Fruit fly (Drosophila melanogaster): ENCODE data around the gene CG10237.

The CG10237 gene

dm6 chr2L:19480406-19481334, 38.1 kb upstream of the CG10237 start (continued):
- TF ChIP-seq chinmo (GFP tag; IDR thresholded peaks at IDR 0.05; ENCODE audit: partially characterized antibody) (0 out of 4 replicates have a peak, but pooled peaks have one; percentile 15), eve (GFP tag; optimal IDR thresholded peaks at IDR 0.05) (no peak), bab2 (GFP tag; optimal IDR thresholded peaks at IDR 0.05) (no peak), ERR (GFP tag; optimal IDR thresholded peaks at IDR 0.05) (no peak), run (tag; optimal IDR thresholded peaks at IDR 0.05) (peak; percentile 30), MTF-1 (GFP tag; optimal IDR thresholded peaks at IDR 0.05; ENCODE audit: borderline replicate concordance) (no peak), psq (GFP tag; optimal IDR thresholded peaks at IDR 0.05) (no peak), TFAM (GFP tag; optimal IDR thresholded peaks at IDR 0.05) (no peak), Opbp (GFP tag; IDR thresholded peaks at IDR 0.05; ENCODE audit: partially characterized antibody) (0 out of 3 replicates have a peak, but pooled peaks have one; percentile 20), nerfin-1 (tag; optimal IDR thresholded peaks at IDR 0.05) (peak; percentile 93), NC2α (GFP tag; optimal IDR thresholded peaks at IDR 0.05) (no peak), BEAF-32 (GFP tag; optimal IDR thresholded peaks at IDR 0.05) (no peak), CG31388 (GFP tag; optimal IDR thresholded peaks at IDR 0.05) (no peak), CG8290 (GFP tag; optimal IDR thresholded peaks at IDR 0.05) (no peak), CG8290 (tag; optimal IDR thresholded peaks at IDR 0.05) (no peak), Oli (tag; optimal IDR thresholded peaks at IDR 0.05) (no peak), ato (GFP tag; IDR thresholded peaks at IDR 0.05; ENCODE audit: partially characterized antibody) (no peak), CG14014 (GFP tag; IDR thresholded peaks at IDR 0.05) (no peak), CG17829 (tag; optimal IDR thresholded peaks at IDR 0.05) (no peak), Dek (tag; optimal IDR thresholded peaks at IDR 0.05) (no peak), sug (tag; optimal IDR thresholded peaks at IDR 0.05) (no peak), Six4 (GFP tag; optimal IDR thresholded peaks at IDR 0.05) (no peak), ftz-f1 (GFP tag; optimal IDR thresholded peaks at IDR 0.05) (no peak), CG2889 (GFP tag; IDR thresholded peaks at IDR 0.05) (no peak), CG33557 (GFP tag; optimal IDR thresholded peaks at IDR 0.05) (no peak), CG11247 (GFP tag; IDR thresholded peaks at IDR 0.05) (0 out of 2 replicates have a peak, but pooled peaks have one; percentile 35), bsh (GFP tag; optimal IDR thresholded peaks at IDR 0.05) (peak in 1 of 2 experiments; percentile 23), az2 (GFP tag; optimal IDR thresholded peaks at IDR 0.05) (no peak), pros (GFP tag; optimal IDR thresholded peaks at IDR 0.05) (peak; percentile 26), ttk (GFP tag; IDR thresholded peaks at IDR 0.05) (no peak), CG34376 (GFP tag; optimal IDR thresholded peaks at IDR 0.05) (no peak), tio (GFP tag; optimal IDR thresholded peaks at IDR 0.05) (no peak), grau (tag; optimal IDR thresholded peaks at IDR 0.05) (no peak), CG6654 (GFP tag; optimal IDR thresholded peaks at IDR 0.05) (no peak), CG9727 (GFP tag; optimal IDR thresholded peaks at IDR 0.05) (no peak), dmrt11E (tag; optimal IDR thresholded peaks at IDR 0.05) (peak; percentile 15), emc (GFP tag; optimal IDR thresholded peaks at IDR 0.05) (no peak), trh (GFP tag; optimal IDR thresholded peaks at IDR 0.05) (no peak), abd-A (tag; optimal IDR thresholded peaks at IDR 0.05) (peak; percentile 43), chif (GFP tag; optimal IDR thresholded peaks at IDR 0.05) (no peak), CG9437 (GFP tag; optimal IDR thresholded peaks at IDR 0.05) (no peak), CG10366 (GFP tag; IDR thresholded peaks at IDR 0.05) (no peak), bowl (GFP tag; IDR thresholded peaks at IDR 0.05) (no peak), mirr (GFP tag; optimal IDR thresholded peaks at IDR 0.05) (no peak), CG30431 (GFP tag; optimal IDR thresholded peaks at IDR 0.05) (no peak), CG13775 (GFP tag; optimal IDR thresholded peaks at IDR 0.05) (no peak), toy (GFP tag; IDR thresholded peaks at IDR 0.05) (no peak), CG10959 (GFP tag; IDR thresholded peaks at IDR 0.05) (no peak), esg (GFP tag; conservative IDR thresholded peaks at IDR 0.05) (no peak)
